Fruit fly (Drosophila melanogaster): ENCODE results near the gene Sfp24F.

Sfp24F gene

dm6 chr2L:4458119-4459056 lies 16.5 kb upstream of the Sfp24F start, which contains the start of gene RpL27A (continued):
- TF ChIP-seq CG12155 (GFP tag; optimal IDR thresholded peaks at IDR 0.05) (peak; percentile 15), CG12071 (GFP tag; optimal IDR thresholded peaks at IDR 0.05) (peak; percentile 91), Doc2 (GFP tag; IDR thresholded peaks at IDR 0.05) (no peak), her (GFP tag; optimal IDR thresholded peaks at IDR 0.05) (peak; percentile 71), CG2202 (tag; optimal IDR thresholded peaks at IDR 0.05) (peak; percentile 77), ci (GFP tag; IDR thresholded peaks at IDR 0.05) (peak; percentile 97), Atf-2 (GFP tag; optimal IDR thresholded peaks at IDR 0.05) (peak; percentile 60), Doc3 (GFP tag; IDR thresholded peaks at IDR 0.05; ENCODE audit: partially characterized antibody) (no peak), bowl (GFP tag; IDR thresholded peaks at IDR 0.05) (no peak), Awh (GFP tag; IDR thresholded peaks at IDR 0.05) (peak; percentile 88), D (optimal IDR thresholded peaks at IDR 0.05) (no peak), D (GFP tag; optimal IDR thresholded peaks at IDR 0.05) (peak; percentile 69), CG17802 (tag; optimal IDR thresholded peaks at IDR 0.05) (peak; percentile 82), CG4328 (GFP tag; optimal IDR thresholded peaks at IDR 0.05) (peak; percentile 77), CG4360 (GFP tag; IDR thresholded peaks at IDR 0.05) (peak; percentile 58; the same call in 1 of the 2 replicates), fu2 (GFP tag; optimal IDR thresholded peaks at IDR 0.05) (peak; percentile 63), Bgb (GFP tag; IDR thresholded peaks at IDR 0.05; ENCODE audit: partially characterized antibody) (peak; percentile 58), B-H2 (GFP tag; optimal IDR thresholded peaks at IDR 0.05) (peak; percentile 90), lov (optimal IDR thresholded peaks at IDR 0.05) (no peak), lov (GFP tag; IDR thresholded peaks at IDR 0.05) (peak; percentile 79; the same call in 2 of the 3 replicates), nerfin-1 (tag; optimal IDR thresholded peaks at IDR 0.05) (peak; percentile 63), CG17385 (GFP tag; optimal IDR thresholded peaks at IDR 0.05) (peak; percentile 87), luna (GFP tag; optimal IDR thresholded peaks at IDR 0.05) (peak; percentile 70), CG30403 (GFP tag; optimal IDR thresholded peaks at IDR 0.05) (peak; percentile 67), usp (GFP tag; optimal IDR thresholded peaks at IDR 0.05) (no peak), CG14667 (GFP tag; IDR thresholded peaks at IDR 0.05) (peak; percentile 57; the same call in 1 of the 2 replicates), Nf-YC (tag; optimal IDR thresholded peaks at IDR 0.05) (peak; percentile 58), aop (GFP tag; IDR thresholded peaks at IDR 0.05) (no peak), Dip3 (GFP tag; optimal IDR thresholded peaks at IDR 0.05) (peak; percentile 57), CG14050 (GFP tag; IDR thresholded peaks at IDR 0.05) (peak; percentile 70), Hr3 (GFP tag; optimal IDR thresholded peaks at IDR 0.05) (peak; percentile 53), CG7271 (tag; optimal IDR thresholded peaks at IDR 0.05) (peak; percentile 78), sens (GFP tag) (peak; percentile 82), CG7745 (tag; optimal IDR thresholded peaks at IDR 0.05) (peak; percentile 39), H2.0 (GFP tag; IDR thresholded peaks at IDR 0.05) (peak; percentile 82), eyg (GFP tag; optimal IDR thresholded peaks at IDR 0.05) (peak; percentile 55), CG3281 (GFP tag; optimal IDR thresholded peaks at IDR 0.05) (peak; percentile 81), ATbp (GFP tag; optimal IDR thresholded peaks at IDR 0.05) (peak; percentile 79), Fer1 (GFP tag; optimal IDR thresholded peaks at IDR 0.05) (peak; percentile 81), Dfd (GFP tag; optimal IDR thresholded peaks at IDR 0.05) (peak in 1 of 2 experiments; percentile 62), Dip2 (GFP tag; IDR thresholded peaks at IDR 0.05) (no peak), CG12219 (GFP tag; optimal IDR thresholded peaks at IDR 0.05) (peak; percentile 79), sim (GFP tag; IDR thresholded peaks at IDR 0.05) (peak; percentile 56; the same call in 1 of the 2 replicates), NK7.1 (GFP tag; optimal IDR thresholded peaks at IDR 0.05) (peak; percentile 55), gcm2 (GFP tag; optimal IDR thresholded peaks at IDR 0.05) (peak; percentile 43), fd102C (GFP tag; optimal IDR thresholded peaks at IDR 0.05) (peak; percentile 58), sug (tag; optimal IDR thresholded peaks at IDR 0.05) (peak; percentile 76), z (GFP tag; IDR thresholded peaks at IDR 0.05) (no peak), nerfin-2 (GFP tag; IDR thresholded peaks at IDR 0.05; ENCODE audit: partially characterized antibody) (no peak; the same call in 1 of the 2 replicates)

All from whole organism, embryonic.